Fruit fly (Drosophila melanogaster): ENCODE data around the gene Ranbp21.

Ranbp21 gene

DNA sequence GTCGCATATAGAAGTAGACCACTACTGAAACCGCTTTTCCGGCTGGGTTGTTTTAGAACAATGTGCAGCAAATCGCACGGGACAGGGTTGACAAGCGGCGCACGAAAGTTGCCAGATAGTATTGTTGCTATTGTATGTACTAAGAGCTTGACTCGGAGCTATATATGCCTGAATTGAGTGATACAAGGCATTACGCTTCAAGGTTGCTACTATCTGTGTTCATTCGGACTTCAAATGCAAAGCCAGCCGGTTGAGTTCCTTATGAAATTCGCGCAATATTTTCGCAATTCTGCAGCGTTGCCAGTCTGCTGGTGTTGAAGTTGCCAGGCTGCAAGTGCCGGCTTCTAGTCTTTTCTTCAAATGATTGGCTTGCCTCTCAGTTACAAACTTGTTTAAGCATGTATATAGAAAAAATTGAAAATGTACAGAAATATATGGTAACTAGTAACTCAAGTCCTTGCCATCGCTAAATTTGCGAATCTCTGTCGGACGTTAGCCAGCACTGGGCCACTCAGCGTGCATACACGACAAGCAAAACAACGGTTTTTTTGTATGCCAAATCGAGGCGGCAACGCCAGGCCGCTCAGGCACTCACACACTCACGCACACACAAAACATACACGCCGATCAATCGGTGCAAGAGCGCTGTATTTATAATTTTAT lies at the start of gene Ranbp21, which contains the start of gene Elys:
Gene Ranbp21, minus strand, starts transcription at position 513 of the 663 bp plus-strand sequence.
Gene Elys, plus strand, starts transcription at position 549 of the 663 bp plus-strand sequence.
- TF ChIP-seq Crg-1 (GFP tag; optimal IDR thresholded peaks at IDR 0.05) (peak; percentile 56), CG1620 (GFP tag; optimal IDR thresholded peaks at IDR 0.05) (peak; percentile 81), Hr96 (GFP tag; optimal IDR thresholded peaks at IDR 0.05) (no peak), CG11617 (GFP tag; optimal IDR thresholded peaks at IDR 0.05) (peak; percentile 55), CG12768 (GFP tag; optimal IDR thresholded peaks at IDR 0.05) (peak; percentile 21), CG7045 (GFP tag; optimal IDR thresholded peaks at IDR 0.05) (no peak), CG33017 (tag; optimal IDR thresholded peaks at IDR 0.05) (no peak), bab1 (GFP tag; optimal IDR thresholded peaks at IDR 0.05) (no peak), CG7101 (tag; optimal IDR thresholded peaks at IDR 0.05) (peak; percentile 58), Clk (GFP tag; optimal IDR thresholded peaks at IDR 0.05) (peak; percentile 3), Mnt (GFP tag; optimal IDR thresholded peaks at IDR 0.05) (peak; percentile 66), cic (GFP tag; optimal IDR thresholded peaks at IDR 0.05) (no peak), toe (GFP tag; optimal IDR thresholded peaks at IDR 0.05) (no peak), cnc (optimal IDR thresholded peaks at IDR 0.05) (no peak), kay (GFP tag; ENCODE audit: borderline replicate concordance) (no peak), pad (GFP tag; optimal IDR thresholded peaks at IDR 0.05) (peak; percentile 71), tj (GFP tag; optimal IDR thresholded peaks at IDR 0.05) (peak; percentile 53), ovo (GFP tag; optimal IDR thresholded peaks at IDR 0.05) (peak; percentile 87), CG14711 (tag; optimal IDR thresholded peaks at IDR 0.05) (peak; percentile 93), CG5204 (GFP tag; optimal IDR thresholded peaks at IDR 0.05) (no peak)

DNA sequence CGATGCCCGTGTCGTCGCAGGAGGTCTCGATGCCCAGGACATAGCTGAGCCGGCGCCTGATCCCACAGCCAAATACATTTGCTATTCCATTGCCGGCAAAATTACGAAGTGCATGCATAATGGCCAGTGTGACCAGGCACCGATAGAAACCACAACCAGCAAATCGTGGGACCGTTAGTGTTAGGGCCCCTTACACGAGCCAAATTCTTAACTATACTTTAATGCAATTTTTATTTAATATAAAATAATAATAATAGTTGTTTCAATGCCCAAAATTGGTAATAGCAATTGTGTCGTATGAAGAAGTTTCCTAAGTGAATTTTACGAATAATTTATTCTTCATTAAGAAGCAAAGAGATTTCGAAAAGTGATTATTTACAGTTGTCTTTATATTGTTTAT lies 49.5 kb upstream of the Ranbp21 start, which contains the start of gene Tcs4:
Gene Tcs4, minus strand, starts transcription at position 145 of the 400 bp plus-strand sequence.
- TF ChIP-seq Mnt (GFP tag; optimal IDR thresholded peaks at IDR 0.05) (peak; percentile 29), bab1 (GFP tag; optimal IDR thresholded peaks at IDR 0.05) (peak; percentile 71), CG11617 (GFP tag; optimal IDR thresholded peaks at IDR 0.05) (peak; percentile 23), CG14711 (tag; optimal IDR thresholded peaks at IDR 0.05) (no peak)

DNA sequence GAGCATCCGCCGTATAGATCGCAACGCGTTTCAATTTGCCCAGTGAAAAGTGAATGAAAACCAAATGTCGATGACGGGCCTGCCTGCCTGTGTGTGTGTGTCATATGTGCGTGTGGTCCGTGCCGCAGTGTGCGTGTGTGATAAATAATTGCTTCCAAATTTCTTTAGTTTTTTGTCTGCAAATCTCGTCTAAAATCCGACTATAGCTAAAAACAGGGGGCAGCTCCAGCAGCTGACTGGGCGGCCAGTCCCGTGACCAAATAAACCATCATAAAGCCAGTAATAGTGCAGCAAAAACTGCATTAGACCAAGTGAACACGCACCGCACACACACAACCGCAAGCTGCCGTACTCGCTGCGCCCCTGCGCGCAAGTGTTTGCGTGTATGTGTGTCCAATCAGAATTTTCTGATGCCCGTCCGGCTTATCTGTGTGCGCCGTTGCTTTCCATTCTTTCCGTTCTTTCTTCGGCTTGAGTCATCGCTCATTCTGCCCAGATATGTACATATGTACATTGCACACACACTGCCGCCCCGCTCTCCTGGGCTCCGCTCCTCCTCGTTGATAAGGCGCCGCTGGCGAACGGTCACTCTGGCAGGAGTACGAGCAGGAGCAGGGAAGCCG lies 45.3 kb upstream of the Ranbp21 start:
- peak; percentile 27 for TF ChIP-seq CG7101 (tag; optimal IDR thresholded peaks at IDR 0.05)
- peak; percentile 18 for TF ChIP-seq CG1620 (GFP tag; optimal IDR thresholded peaks at IDR 0.05)
- peak; percentile 53 for TF ChIP-seq pad (GFP tag; optimal IDR thresholded peaks at IDR 0.05)
- no peak for TF ChIP-seq cic (GFP tag; optimal IDR thresholded peaks at IDR 0.05)
- TF ChIP-seq ovo (GFP tag; optimal IDR thresholded peaks at IDR 0.05) = peak; percentile 66

DNA sequence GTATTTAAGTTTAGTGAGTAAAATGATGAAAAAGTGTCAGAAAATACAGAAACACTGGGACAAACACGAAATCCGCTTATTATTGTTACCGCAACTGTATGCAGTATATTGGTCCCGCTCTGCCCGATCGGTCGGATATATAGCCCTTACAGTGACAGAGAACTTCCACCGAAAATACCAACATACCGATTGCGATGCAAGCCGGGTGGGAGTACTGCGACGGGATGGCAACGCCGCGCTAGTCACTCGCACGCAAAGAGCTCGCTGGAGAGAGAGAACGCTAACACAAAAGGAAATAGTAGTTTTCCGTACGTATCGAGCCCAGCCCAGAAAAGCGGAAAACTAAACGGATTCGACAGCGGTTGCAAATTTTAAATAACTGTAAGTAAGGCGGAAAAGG lies 44.8 kb upstream of the Ranbp21 start, which contains the start of gene Cdc42:
Gene Cdc42, plus strand, starts transcription at position 247 of the 400 bp plus-strand sequence.
- peak; percentile 1 for TF ChIP-seq CG14711 (tag; optimal IDR thresholded peaks at IDR 0.05)
- TF ChIP-seq CG7101 (tag; optimal IDR thresholded peaks at IDR 0.05) = peak; percentile 15
- TF ChIP-seq CG1620 (GFP tag; optimal IDR thresholded peaks at IDR 0.05) = peak; percentile 7
- no peak for TF ChIP-seq cnc (optimal IDR thresholded peaks at IDR 0.05)
- TF ChIP-seq ovo (GFP tag; optimal IDR thresholded peaks at IDR 0.05) = no peak
- TF ChIP-seq bab1 (GFP tag; optimal IDR thresholded peaks at IDR 0.05) = no peak

DNA sequence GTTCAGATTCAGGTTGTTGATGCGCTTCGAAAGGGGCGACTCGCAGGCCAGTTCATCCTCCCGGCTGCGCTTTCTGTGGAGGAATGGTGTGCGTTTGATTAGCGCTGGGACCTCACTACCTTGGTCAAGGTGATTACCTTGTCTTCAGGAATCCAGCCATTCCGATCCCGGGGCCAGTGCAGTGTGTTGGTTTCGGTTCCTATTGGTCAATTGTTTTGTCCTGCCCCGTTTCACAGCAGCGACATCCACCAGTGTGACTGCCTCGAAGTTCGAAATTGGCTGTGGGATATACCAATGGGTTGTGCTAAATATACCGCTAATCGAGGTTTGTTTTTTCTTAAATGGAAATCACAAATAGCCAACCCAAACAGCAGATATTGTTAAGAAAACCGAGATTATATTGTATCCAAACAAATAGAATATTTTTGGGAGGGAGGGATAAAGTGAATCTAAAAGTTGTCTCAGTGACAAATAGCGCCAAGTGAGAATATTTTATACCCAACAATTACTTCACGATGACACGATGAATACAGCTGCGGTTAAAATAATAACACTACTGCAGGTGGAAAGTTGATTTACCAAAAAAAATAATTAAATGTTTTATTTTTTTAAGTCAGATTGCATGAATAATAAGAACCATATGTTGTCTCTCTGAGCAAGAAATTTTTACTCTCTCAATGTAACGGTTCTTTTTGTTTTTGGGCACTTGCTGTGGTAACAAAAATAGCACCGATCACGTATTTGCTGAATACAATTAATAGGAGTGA lies 42.9 kb upstream of the Ranbp21 start, which contains the start of gene CG14229:
Gene CG14229, minus strand, starts transcription at position 459 of the 767 bp plus-strand sequence.
- no peak for TF ChIP-seq pad (GFP tag; optimal IDR thresholded peaks at IDR 0.05)
- TF ChIP-seq CG14711 (tag; optimal IDR thresholded peaks at IDR 0.05) = peak; percentile 45
- no peak for TF ChIP-seq CG1620 (GFP tag; optimal IDR thresholded peaks at IDR 0.05)
- no peak for TF ChIP-seq CG7045 (GFP tag; optimal IDR thresholded peaks at IDR 0.05)
- TF ChIP-seq CG11617 (GFP tag; optimal IDR thresholded peaks at IDR 0.05) = peak; percentile 9

DNA sequence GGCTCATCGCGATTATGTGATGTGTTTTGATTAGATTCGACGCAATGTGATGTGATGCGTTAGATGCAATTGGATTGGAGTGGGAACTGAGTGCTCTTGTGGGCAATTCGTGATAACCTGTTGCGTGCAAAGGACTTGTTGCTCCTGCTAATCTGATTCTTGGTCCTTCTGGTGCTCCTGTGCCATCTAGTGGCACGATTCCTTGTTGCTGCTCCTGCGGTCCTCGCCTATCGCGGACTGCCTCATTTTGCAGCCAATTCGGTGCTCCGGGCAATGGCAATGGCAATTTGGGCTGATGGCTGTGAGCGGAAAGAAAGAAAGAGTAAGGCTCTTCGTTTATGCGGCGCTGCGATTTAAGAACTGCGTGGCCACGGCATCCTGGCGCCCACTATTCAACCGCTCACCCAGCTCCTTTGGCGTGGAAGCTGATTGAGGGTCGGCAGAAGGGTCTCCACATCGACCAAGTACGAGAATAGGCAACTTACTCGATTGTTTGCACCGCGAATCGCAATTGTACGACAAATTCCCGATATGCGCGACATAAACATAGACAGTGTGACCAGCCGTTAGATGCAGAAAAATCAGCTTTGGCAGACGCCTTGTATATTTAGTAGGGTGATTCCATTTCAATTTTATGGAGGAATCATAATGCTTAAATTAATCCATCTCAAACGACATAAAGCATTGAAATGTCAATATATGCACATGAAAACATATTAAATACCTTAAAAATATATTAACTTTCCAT lies 41.1 kb upstream of the Ranbp21 start, which contains the start of gene Mer:
Gene Mer, minus strand, starts transcription at position 550 of the 748 bp plus-strand sequence.
- TF ChIP-seq CG5204 (GFP tag; optimal IDR thresholded peaks at IDR 0.05) (peak; percentile 61), ovo (GFP tag; optimal IDR thresholded peaks at IDR 0.05) (peak; percentile 53), Hr96 (GFP tag; optimal IDR thresholded peaks at IDR 0.05) (peak; percentile 87), Clk (GFP tag; optimal IDR thresholded peaks at IDR 0.05) (peak; percentile 38), cnc (optimal IDR thresholded peaks at IDR 0.05) (no peak), toe (GFP tag; optimal IDR thresholded peaks at IDR 0.05) (peak; percentile 57), CG7045 (GFP tag; optimal IDR thresholded peaks at IDR 0.05) (peak; percentile 73), CG12768 (GFP tag; optimal IDR thresholded peaks at IDR 0.05) (peak; percentile 79), CG1620 (GFP tag; optimal IDR thresholded peaks at IDR 0.05) (peak; percentile 59), CG33017 (tag; optimal IDR thresholded peaks at IDR 0.05) (peak; percentile 75), Crg-1 (GFP tag; optimal IDR thresholded peaks at IDR 0.05) (peak; percentile 73), Mnt (GFP tag; optimal IDR thresholded peaks at IDR 0.05) (peak; percentile 81), pad (GFP tag; optimal IDR thresholded peaks at IDR 0.05) (peak; percentile 63), CG14711 (tag; optimal IDR thresholded peaks at IDR 0.05) (peak; percentile 76), tj (GFP tag; optimal IDR thresholded peaks at IDR 0.05) (peak; percentile 64), CG11617 (GFP tag; optimal IDR thresholded peaks at IDR 0.05) (peak; percentile 88), cic (GFP tag; optimal IDR thresholded peaks at IDR 0.05) (peak; percentile 10), bab1 (GFP tag; optimal IDR thresholded peaks at IDR 0.05) (peak; percentile 86), kay (GFP tag; ENCODE audit: borderline replicate concordance) (no peak), CG7101 (tag; optimal IDR thresholded peaks at IDR 0.05) (peak; percentile 87)
